Worm (Caenorhabditis elegans): Measurements from ENCODE around the gene ppm-1.A.

The ppm-1.A gene

DNA sequence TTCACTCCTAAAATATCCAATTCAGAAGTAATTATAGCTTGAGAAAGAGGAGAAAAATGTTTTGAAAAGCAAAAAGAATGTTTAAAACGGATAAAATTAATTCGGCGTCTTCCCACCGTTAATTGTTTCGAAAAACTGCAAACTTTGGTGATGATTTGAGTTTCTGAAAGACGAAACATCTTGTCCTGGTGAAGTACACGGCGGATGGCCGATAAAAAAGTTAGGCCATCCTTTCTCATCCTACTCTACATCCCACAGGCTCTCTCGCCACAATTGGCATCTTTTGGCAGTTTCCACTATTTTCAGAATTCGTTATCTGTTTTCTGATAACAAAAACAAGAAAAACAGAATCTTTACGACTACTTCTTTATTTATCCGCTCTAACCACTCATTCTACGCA is 10.3 kb downstream of the ppm-1.A start, which contains the start of the genes C35A5.8 and hda-11 (continued):
- TF ChIP-seq mec-3 (tag; optimal IDR thresholded peaks at IDR 0.05; ENCODE audit: borderline replicate concordance): peak; percentile 84
- TF ChIP-seq ceh-24 (tag; optimal IDR thresholded peaks at IDR 0.05): no peak
- no peak for TF ChIP-seq pqm-1 (tag; optimal IDR thresholded peaks at IDR 0.05)
- peak; percentile 7 for TF ChIP-seq hlh-6 (tag; optimal IDR thresholded peaks at IDR 0.05)
- TF ChIP-seq ahr-1 (tag; optimal IDR thresholded peaks at IDR 0.05): no peak
- peak; percentile 25 for TF ChIP-seq ttx-3 (tag; optimal IDR thresholded peaks at IDR 0.05)
- no peak for TF ChIP-seq Y22D7AL.16 (tag; optimal IDR thresholded peaks at IDR 0.05)
- peak; percentile 39 for TF ChIP-seq fax-1 (tag; optimal IDR thresholded peaks at IDR 0.05)
- no peak for TF ChIP-seq unc-86 (tag; optimal IDR thresholded peaks at IDR 0.05)
- no peak for TF ChIP-seq madf-2 (tag; optimal IDR thresholded peaks at IDR 0.05)
- TF ChIP-seq pat-9 (tag; optimal IDR thresholded peaks at IDR 0.05): no peak
- no peak for TF ChIP-seq K02D7.2 (tag; optimal IDR thresholded peaks at IDR 0.05)
- peak; percentile 63 for TF ChIP-seq lim-6 (tag; optimal IDR thresholded peaks at IDR 0.05)
- peak; percentile 65 for TF ChIP-seq F13H6.1 (tag; optimal IDR thresholded peaks at IDR 0.05)
- no peak for TF ChIP-seq dmd-4 (tag; optimal IDR thresholded peaks at IDR 0.05; ENCODE audit: borderline replicate concordance)
- peak; percentile 15 for TF ChIP-seq ceh-18 (tag; optimal IDR thresholded peaks at IDR 0.05)
- no peak for TF ChIP-seq hlh-13 (GFP tag; optimal IDR thresholded peaks at IDR 0.05)
- peak; percentile 52 for TF ChIP-seq fkh-6 (tag; optimal IDR thresholded peaks at IDR 0.05)
- no peak for TF ChIP-seq pag-3 (tag; optimal IDR thresholded peaks at IDR 0.05; ENCODE audit: borderline replicate concordance)
- TF ChIP-seq fkh-10 (GFP tag; optimal IDR thresholded peaks at IDR 0.05): no peak
- TF ChIP-seq ceh-31 (tag; optimal IDR thresholded peaks at IDR 0.05): peak; percentile 94

- TF ChIP-seq pros-1 (tag; optimal IDR thresholded peaks at IDR 0.05) (no peak), tbx-7 (tag; optimal IDR thresholded peaks at IDR 0.05) (no peak), K09A11.1 (tag; optimal IDR thresholded peaks at IDR 0.05; ENCODE audit: insufficient read depth) (no peak), ceh-31 (tag; optimal IDR thresholded peaks at IDR 0.05) (no peak), hlh-15 (tag; optimal IDR thresholded peaks at IDR 0.05) (no peak), fkh-10 (GFP tag; optimal IDR thresholded peaks at IDR 0.05) (no peak), eyg-1 (tag; optimal IDR thresholded peaks at IDR 0.05) (no peak), ceh-30 (tag; optimal IDR thresholded peaks at IDR 0.05) (no peak), pha-2 (tag; optimal IDR thresholded peaks at IDR 0.05) (no peak), elt-2 (tag; optimal IDR thresholded peaks at IDR 0.05) (no peak)
These were observed 19.5 kb downstream of the ppm-1.A start for ce11 chrV:10516702-10517101.

DNA sequence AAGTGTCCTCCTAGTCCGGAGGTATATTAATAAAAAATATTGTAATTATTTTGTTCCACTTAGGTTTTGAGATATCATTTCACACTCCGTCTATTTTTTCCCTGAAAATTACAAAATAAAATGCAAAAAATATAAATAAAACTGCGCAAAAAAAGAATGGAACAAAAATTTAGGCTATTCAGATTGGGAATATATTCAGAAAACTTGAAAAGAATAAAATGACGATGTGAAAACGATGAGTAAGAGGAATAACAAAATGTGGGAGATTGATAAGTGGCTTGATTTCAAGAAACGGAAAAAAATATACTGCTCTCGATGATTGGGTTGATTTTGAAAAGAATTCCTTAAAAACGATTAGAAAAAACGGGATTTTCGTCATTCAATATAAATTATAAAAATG is 21.9 kb downstream of the ppm-1.A start, which contains the start of gene dmsr-8:
Gene dmsr-8, minus strand, starts transcription at position 101 of the 400 bp plus-strand sequence.
- TF ChIP-seq nfya-1 (tag; optimal IDR thresholded peaks at IDR 0.05): no peak
- no peak for TF ChIP-seq ztf-16 (tag; optimal IDR thresholded peaks at IDR 0.05)
- TF ChIP-seq ceh-22 (tag; optimal IDR thresholded peaks at IDR 0.05): no peak
- TF ChIP-seq dmd-4 (tag; optimal IDR thresholded peaks at IDR 0.05; ENCODE audit: borderline replicate concordance): no peak
- TF ChIP-seq dve-1 (tag; optimal IDR thresholded peaks at IDR 0.05): no peak
- no peak for TF ChIP-seq ceh-9 (tag; optimal IDR thresholded peaks at IDR 0.05)
- TF ChIP-seq C38D4.7 (GFP tag; optimal IDR thresholded peaks at IDR 0.05): no peak
- TF ChIP-seq madf-2 (tag; optimal IDR thresholded peaks at IDR 0.05): no peak
- no peak for TF ChIP-seq ceh-30 (tag; optimal IDR thresholded peaks at IDR 0.05)
- no peak for TF ChIP-seq sox-2 (GFP tag; IDR thresholded peaks at IDR 0.05)
- TF ChIP-seq sox-4 (tag; optimal IDR thresholded peaks at IDR 0.05): no peak
- no peak for TF ChIP-seq ceh-18 (tag; optimal IDR thresholded peaks at IDR 0.05)
- TF ChIP-seq elt-4 (tag; optimal IDR thresholded peaks at IDR 0.05): no peak
- no peak for TF ChIP-seq ceh-34 (tag; optimal IDR thresholded peaks at IDR 0.05)
